Worm (Caenorhabditis elegans) whole organism, dauer: ENCODE results near the gene dlg-1.

ENCODE experiments used
- unc-62 ChIP-seq: sonication (generic microtip); optimal IDR thresholded peaks from 2 replicates; lab custom pipeline; 2017; ENCODE audit warnings: missing biosample characterization, missing genetic modification reagents, missing genetic modification characterization

Gene dlg-1

ce11 chrX:5476357-5476756 lies 3.1 kb upstream of the dlg-1 start:
- no peak for TF ChIP-seq unc-62 (GFP tag; lab: Kevin White, UChicago)

- no peak for TF ChIP-seq unc-62 (GFP tag; lab: Kevin White, UChicago)
These were observed 1.9 kb upstream of the dlg-1 start for ce11 chrX:5477597-5477996.

DNA sequence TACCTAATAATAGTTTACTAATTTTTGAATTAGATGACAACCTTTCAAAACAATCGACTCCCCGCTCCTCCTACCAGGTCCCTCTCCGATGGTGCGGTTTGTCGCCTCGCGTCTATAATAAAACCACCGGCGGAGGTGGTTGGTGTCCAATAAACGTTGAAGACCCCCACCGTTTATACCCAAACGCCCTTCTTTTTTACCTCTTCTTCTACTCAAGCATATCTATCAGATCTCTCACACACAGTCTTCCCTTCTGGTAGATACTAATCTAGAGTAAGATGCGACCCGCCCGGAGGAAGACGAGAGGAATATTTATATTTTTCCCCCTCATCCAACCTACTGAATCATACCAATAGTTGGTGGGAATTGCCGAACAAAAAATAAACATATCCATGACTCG lies 625 bp upstream of the dlg-1 start:
- TF ChIP-seq unc-62 (GFP tag; lab: Kevin White, UChicago) = no peak

- no peak for TF ChIP-seq unc-62 (GFP tag; lab: Kevin White, UChicago)
These were observed 528 bp downstream of the dlg-1 start for ce11 chrX:5479876-5480580.

DNA sequence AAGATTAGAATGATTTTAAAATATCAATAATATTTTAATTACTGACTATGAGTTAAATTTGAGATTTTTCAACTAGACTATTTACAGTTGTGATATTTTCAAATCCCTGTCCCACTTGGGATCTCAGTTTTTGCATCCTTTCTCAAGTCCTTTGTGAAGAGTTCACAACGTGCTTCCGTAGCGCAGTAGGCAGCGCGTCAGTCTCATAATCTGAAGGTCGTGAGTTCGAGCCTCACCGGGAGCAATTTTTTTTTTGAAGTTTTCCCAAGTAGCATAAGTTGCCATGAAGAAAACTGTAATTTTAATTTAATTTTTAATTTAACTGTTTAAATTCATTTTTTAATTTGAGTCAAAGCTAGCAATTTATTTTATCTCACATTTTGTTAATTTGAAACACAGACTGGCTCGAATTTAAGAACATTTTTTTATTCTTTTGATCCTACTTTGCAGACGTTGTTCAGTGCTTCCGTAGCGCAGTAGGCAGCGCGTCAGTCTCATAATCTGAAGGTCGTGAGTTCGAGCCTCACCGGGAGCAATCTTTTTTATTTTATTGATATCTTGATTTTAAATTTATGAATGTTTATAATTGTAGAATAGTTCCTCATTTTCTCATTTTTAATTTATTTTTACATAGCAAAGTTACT lies 5.9 kb downstream of the dlg-1 start:
- no peak for TF ChIP-seq unc-62 (GFP tag; lab: Kevin White, UChicago)

ce11 chrX:5485931-5486537 lies 6.5 kb downstream of the dlg-1 start, which contains the start of gene C25F6.1:
Gene C25F6.1 (plus strand): TSS chrX:5486487.
- TF ChIP-seq unc-62 (GFP tag; lab: Kevin White, UChicago) = no peak

- TF ChIP-seq unc-62 (GFP tag; lab: Kevin White, UChicago) = no peak
These were observed 9.4 kb downstream of the dlg-1 start for ce11 chrX:5488867-5489266.

ce11 chrX:5489538-5489937 lies 10.0 kb downstream of the dlg-1 start, which contains the start of gene F55D1.1:
Gene F55D1.1 (plus strand): TSS chrX:5489838.
- no peak for TF ChIP-seq unc-62 (GFP tag; lab: Kevin White, UChicago)

DNA sequence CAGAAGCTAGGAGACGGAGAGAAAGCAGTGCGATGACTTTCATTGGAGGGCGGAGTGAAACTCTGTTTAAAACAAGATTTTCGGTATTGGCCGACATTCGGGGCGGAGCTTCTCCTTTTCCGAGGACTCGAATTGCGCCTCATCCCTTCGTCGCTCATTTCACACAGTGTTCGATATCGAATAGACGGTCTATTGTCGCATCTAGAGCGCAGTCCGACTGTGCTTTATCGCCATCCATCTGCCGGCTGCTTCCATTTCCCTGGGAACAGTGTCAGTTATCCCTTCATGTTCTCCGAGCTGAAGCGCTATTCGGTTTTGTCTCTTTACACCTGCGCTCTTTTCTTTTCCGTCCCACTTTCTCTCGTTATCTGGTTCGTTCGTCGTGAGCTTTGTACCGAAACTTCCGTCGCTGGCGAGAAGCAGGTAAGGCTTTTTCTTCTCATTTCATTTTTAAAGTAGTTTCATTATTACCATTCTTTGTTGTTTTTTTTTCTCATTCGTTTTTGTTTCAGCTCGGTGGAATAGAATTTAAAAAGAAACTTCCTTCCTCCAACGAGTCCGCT lies 13.4 kb downstream of the dlg-1 start, which contains the start of the genes bus-8A and bus-8B:
TSS of gene bus-8A (plus strand) at position 96 of the 563 bp plus-strand sequence.
TSS of gene bus-8B (plus strand) at position 513 of the 563 bp plus-strand sequence.
- no peak for TF ChIP-seq unc-62 (GFP tag; lab: Kevin White, UChicago)

- no peak for TF ChIP-seq unc-62 (GFP tag; lab: Kevin White, UChicago)
These were observed 25.6 kb downstream of the dlg-1 start, which contains the start of gene T23F2.2 for ce11 chrX:5505148-5505547. Gene T23F2.2 (minus strand): TSS chrX:5505248.

ce11 chrX:5506432-5506977 lies 27.0 kb downstream of the dlg-1 start:
- TF ChIP-seq unc-62 (GFP tag; lab: Kevin White, UChicago) = no peak

DNA sequence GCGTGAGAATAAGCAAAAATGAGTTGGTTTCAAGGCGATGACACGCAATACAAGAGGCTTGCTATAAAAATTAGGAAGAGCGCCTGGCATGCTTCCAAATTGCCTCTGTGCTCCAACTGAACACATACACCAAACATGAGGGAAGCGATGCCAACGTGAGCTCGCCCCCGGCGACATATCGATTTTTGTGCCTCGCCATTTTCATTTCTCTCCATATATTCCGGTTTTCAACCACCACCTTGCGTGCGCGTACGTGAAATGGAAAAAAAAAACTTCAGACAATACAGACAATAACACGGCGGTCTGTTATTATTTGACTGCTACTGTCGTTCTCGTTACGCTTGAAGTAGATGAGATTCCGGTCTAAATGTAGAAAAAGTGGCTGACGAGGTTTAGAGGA lies 28.4 kb downstream of the dlg-1 start:
- TF ChIP-seq unc-62 (GFP tag; lab: Kevin White, UChicago) = no peak

DNA sequence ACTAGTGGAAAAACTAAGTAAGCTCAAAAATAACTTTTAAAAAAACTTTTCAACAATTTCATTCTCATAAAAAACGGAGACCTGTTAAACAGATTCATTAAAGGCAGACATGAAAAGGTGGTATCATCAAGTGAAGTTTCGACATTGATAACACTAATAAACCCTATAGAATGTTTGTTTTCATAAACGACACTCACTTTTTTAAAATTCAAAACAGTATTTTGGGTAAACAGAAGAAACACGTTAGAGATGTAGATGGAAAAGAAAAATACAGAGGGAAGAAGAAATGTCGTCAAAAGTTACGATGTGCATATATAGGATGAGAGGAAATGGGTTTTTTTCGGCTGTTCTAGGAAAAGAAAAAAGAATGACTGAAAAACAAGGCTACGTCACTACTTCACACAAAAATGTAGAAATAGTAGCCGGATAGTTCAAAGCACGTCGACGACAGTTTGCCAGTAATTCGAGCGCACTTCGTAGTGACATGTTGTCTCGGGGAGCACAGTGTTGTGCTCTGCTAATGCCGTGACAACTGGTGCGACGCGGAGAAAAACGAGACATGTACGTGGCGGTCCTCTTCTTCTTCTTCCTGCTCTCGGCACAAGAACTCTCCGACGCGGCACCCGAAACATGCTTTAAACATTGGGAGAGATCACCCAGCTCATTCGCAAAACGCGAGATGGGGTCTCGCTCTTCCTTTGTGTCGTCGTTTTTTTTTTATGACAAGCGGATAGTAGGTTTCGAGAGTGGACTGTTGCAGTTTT lies 29.8 kb downstream of the dlg-1 start:
- no peak for TF ChIP-seq unc-62 (GFP tag; lab: Kevin White, UChicago)

- TF ChIP-seq unc-62 (GFP tag; lab: Kevin White, UChicago) = no peak
These were observed 32.7 kb downstream of the dlg-1 start, which contains the start of gene T23F2.3 for ce11 chrX:5512227-5512626. Gene T23F2.3 (minus strand): TSS chrX:5512327.

- no peak for TF ChIP-seq unc-62 (GFP tag; lab: Kevin White, UChicago)
These were observed 33.2 kb downstream of the dlg-1 start for ce11 chrX:5512707-5513106.
